Fruit fly (Drosophila melanogaster) whole organism: Measurements from ENCODE around the gene AANATL2.

ENCODE experiments used
- Dll ChIP-seq: fragments of >200 bp; optimal IDR thresholded peaks from 2 replicates; lab custom pipeline; 2017
- psq ChIP-seq: fragments of >200 bp; optimal IDR thresholded peaks from 2 replicates; lab custom pipeline; 2017

DNA sequence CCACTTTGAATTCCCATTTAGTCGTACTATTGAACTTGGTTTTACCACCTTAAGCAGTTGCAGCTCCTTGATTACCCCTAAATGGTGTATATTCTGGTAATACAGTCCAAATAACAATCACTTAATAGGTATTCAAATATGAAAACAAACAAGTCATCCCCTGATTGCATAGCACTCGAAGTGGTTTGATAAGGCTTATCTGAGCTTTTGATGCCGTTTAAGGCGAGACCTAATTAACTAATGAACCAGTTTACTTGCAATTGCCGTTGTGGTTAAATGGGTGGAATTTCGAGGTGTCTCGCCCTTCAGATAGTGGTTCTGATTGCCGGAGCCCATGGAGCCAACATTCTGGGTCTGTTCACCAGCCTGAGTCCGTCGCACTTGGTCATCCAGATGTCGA is 30.9 kb upstream of the AANATL2 start, which contains the start of gene Ugt37B1:
- TF ChIP-seq psq (lab: Kevin White, UChicago) = no peak
- TF ChIP-seq Dll (lab: Kevin White, UChicago) = no peak
